Fruit fly (Drosophila melanogaster): ENCODE measurements around the gene CG4511.
A peak's percentile ranks its signal among the peaks of the same experiment; 100 is the strongest.

The CG4511 gene

dm6 chr3R:10868427-10868962, 14.2 kb downstream of the CG4511 start, which contains the start of the genes SelR and Tsp86D (continued):
- TF ChIP-seq az2 (GFP tag; optimal IDR thresholded peaks at IDR 0.05) (no peak), pan (optimal IDR thresholded peaks at IDR 0.05) (no peak), pan (GFP tag; optimal IDR thresholded peaks at IDR 0.05 in 1 of 2, IDR thresholded peaks at IDR 0.05 in 1 of 2) (no peak), CG10274 (GFP tag; optimal IDR thresholded peaks at IDR 0.05) (no peak), Xbp1 (GFP tag; optimal IDR thresholded peaks at IDR 0.05) (no peak), Gug (GFP tag; IDR thresholded peaks at IDR 0.05) (no peak), ATbp (GFP tag; optimal IDR thresholded peaks at IDR 0.05) (no peak), odd (GFP tag; optimal IDR thresholded peaks at IDR 0.05) (peak; percentile 35), CG8944 (GFP tag; optimal IDR thresholded peaks at IDR 0.05) (no peak), esg (GFP tag; conservative IDR thresholded peaks at IDR 0.05) (no peak), Ets65A (GFP tag) (no peak), CG14050 (GFP tag; IDR thresholded peaks at IDR 0.05) (no peak), Fer2 (tag; optimal IDR thresholded peaks at IDR 0.05) (no peak), CG7271 (tag; optimal IDR thresholded peaks at IDR 0.05) (peak; percentile 10), run (tag; optimal IDR thresholded peaks at IDR 0.05) (peak; percentile 25), kni (GFP tag; optimal IDR thresholded peaks at IDR 0.05) (peak; percentile 16), wek (GFP tag; optimal IDR thresholded peaks at IDR 0.05) (no peak), chinmo (GFP tag; IDR thresholded peaks at IDR 0.05; ENCODE audit: partially characterized antibody) (0 out of 4 replicates have a peak, but pooled peaks have one; percentile 50), CG4617 (GFP tag; optimal IDR thresholded peaks at IDR 0.05; ENCODE audit: borderline replicate concordance) (peak; percentile 86), Sry-β (GFP tag; optimal IDR thresholded peaks at IDR 0.05) (no peak), MESR4 (GFP tag; optimal IDR thresholded peaks at IDR 0.05) (peak; percentile 87), CG12155 (GFP tag; optimal IDR thresholded peaks at IDR 0.05) (no peak), Sox102F (GFP tag; optimal IDR thresholded peaks at IDR 0.05) (no peak), HLHmδ (GFP tag; optimal IDR thresholded peaks at IDR 0.05) (peak; percentile 78), PHDP (tag; optimal IDR thresholded peaks at IDR 0.05) (peak; percentile 65), Meics (GFP tag; optimal IDR thresholded peaks at IDR 0.05) (peak; percentile 37), nau (GFP tag; optimal IDR thresholded peaks at IDR 0.05) (peak; percentile 89), jumu (GFP tag; optimal IDR thresholded peaks at IDR 0.05) (no peak), NfI (GFP tag; optimal IDR thresholded peaks at IDR 0.05) (peak; percentile 25), GATAe (GFP tag; conservative IDR thresholded peaks at IDR 0.05) (no peak; the same call in 1 of the 2 replicates), tap (tag; optimal IDR thresholded peaks at IDR 0.05) (peak; percentile 52), CG16779 (GFP tag; IDR thresholded peaks at IDR 0.05) (no peak), CG7745 (tag; optimal IDR thresholded peaks at IDR 0.05) (no peak), CG13287 (GFP tag; IDR thresholded peaks at IDR 0.05; ENCODE audit: partially characterized antibody) (peak; percentile 81), Sox100B (GFP tag; optimal IDR thresholded peaks at IDR 0.05) (no peak), Rfx (GFP tag; IDR thresholded peaks at IDR 0.05) (peak; percentile 49; the same call in 1 of the 2 replicates), CG1832 (GFP tag; optimal IDR thresholded peaks at IDR 0.05) (no peak), fu2 (GFP tag; optimal IDR thresholded peaks at IDR 0.05) (no peak), pb (GFP tag; optimal IDR thresholded peaks at IDR 0.05) (no peak), sc (optimal IDR thresholded peaks at IDR 0.05) (no peak), sc (GFP tag; optimal IDR thresholded peaks at IDR 0.05) (no peak), HmgZ (tag; optimal IDR thresholded peaks at IDR 0.05) (peak; percentile 71), CG18011 (GFP tag; optimal IDR thresholded peaks at IDR 0.05) (no peak), ftz-f1 (GFP tag; optimal IDR thresholded peaks at IDR 0.05) (peak; percentile 87), CG13775 (GFP tag; optimal IDR thresholded peaks at IDR 0.05) (peak; percentile 6), tup (GFP tag; optimal IDR thresholded peaks at IDR 0.05) (no peak), unc-4 (GFP tag; IDR thresholded peaks at IDR 0.05; ENCODE audit: partially characterized antibody) (peak; percentile 66), CG5180 (GFP tag; optimal IDR thresholded peaks at IDR 0.05) (no peak), CG18599 (GFP tag; optimal IDR thresholded peaks at IDR 0.05) (peak; percentile 18), Gsc (GFP tag; IDR thresholded peaks at IDR 0.05) (no peak)

Data from whole organism, embryonic.